Fruit fly (Drosophila melanogaster): Measurements from ENCODE around the gene MED27.
A peak's percentile ranks its signal among the peaks of the same experiment; 100 is the strongest.

MED27 gene

DNA sequence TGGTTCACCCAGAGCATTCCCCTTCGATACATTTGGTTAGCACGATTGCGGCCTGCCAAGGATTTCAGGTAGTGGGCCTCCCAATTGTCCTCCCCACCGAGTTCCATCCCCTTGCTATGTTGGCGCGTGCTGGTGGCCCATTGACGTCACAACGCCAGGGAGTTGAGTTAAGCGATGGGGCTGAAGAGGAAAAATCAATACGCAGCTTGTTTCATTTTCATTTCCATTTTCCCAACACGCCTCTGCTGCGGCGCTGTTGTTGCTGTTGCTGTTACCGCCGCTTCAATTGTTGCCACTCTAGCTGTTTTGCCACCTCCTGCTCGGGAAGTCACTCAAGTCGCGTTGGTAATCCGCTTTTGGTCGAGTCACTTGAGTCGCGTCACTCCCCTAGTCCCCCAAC lies 36.1 kb downstream of the MED27 start:
- TF ChIP-seq usp (GFP tag; optimal IDR thresholded peaks at IDR 0.05) (no peak), CG8478 (optimal IDR thresholded peaks at IDR 0.05) (no peak), psq (optimal IDR thresholded peaks at IDR 0.05) (no peak)

DNA sequence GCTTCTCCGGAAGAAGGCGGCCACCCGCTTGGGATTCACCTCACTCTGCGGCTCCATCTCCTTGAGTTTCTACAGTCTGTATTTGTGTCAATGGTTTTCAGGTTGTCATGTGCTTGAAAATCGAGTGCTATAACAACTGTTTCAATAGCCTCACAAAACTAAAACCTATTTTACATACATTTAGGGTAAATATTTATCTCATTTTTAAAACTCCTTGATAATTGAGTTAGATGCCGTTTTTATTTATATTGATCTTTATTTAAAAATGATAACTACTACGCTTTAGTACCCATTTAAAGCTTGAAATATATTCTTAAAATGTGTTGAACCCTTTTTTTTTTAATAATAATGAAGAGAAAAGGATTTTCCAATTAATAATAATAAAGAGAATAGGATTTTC lies 38.2 kb downstream of the MED27 start, which contains the start of gene CG2104:
Gene CG2104 (minus strand): TSS at position 101 of the 400 bp plus-strand sequence.
- TF ChIP-seq Dll (optimal IDR thresholded peaks at IDR 0.05) (no peak), EcR (GFP tag; optimal IDR thresholded peaks at IDR 0.05) (no peak), CG8478 (optimal IDR thresholded peaks at IDR 0.05) (no peak)

DNA sequence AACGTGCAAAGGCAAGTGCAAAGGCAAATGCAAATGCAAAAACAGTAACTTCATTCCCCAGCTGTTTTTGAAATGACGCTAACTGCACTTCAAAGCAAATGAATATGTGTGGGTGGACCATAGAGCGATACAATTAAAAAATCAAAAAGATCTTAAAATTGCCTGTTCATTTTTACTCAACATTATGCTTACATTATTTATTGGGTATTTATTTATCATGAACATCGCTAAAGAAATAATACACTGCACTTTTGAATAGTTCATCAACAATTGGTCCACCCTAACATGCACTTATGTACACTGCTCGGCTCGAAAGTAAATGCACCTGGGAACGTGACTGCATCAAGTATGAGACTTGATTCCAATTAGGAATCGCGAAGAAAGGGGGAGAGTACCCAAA lies 39.5 kb downstream of the MED27 start:
- TF ChIP-seq psq (optimal IDR thresholded peaks at IDR 0.05) (no peak), EcR (GFP tag; optimal IDR thresholded peaks at IDR 0.05) (no peak), Dll (optimal IDR thresholded peaks at IDR 0.05) (no peak), pan (optimal IDR thresholded peaks at IDR 0.05) (no peak), CG8478 (optimal IDR thresholded peaks at IDR 0.05) (no peak), usp (GFP tag; optimal IDR thresholded peaks at IDR 0.05) (no peak)

DNA sequence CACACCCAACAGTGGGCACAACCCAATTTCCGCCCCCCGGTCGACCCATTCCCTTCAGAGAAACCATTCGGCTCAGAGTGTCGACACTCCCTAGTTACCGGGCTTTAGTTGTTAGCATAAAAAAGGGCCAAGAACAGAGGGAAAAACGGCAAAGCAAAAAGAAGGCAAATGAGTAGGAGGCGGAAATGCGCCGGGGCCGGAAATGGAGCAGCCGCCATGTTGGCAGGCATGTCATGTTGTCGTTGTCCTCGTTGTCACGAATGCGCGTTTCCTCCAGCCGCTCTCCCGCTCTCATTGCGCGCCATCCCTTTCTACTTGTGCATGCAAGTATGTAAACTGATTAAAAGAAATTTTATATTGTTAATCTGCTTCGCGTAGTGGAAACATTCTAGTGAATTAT lies 41.4 kb downstream of the MED27 start:
- TF ChIP-seq usp (GFP tag; optimal IDR thresholded peaks at IDR 0.05) (no peak), EcR (GFP tag; optimal IDR thresholded peaks at IDR 0.05) (no peak)

DNA sequence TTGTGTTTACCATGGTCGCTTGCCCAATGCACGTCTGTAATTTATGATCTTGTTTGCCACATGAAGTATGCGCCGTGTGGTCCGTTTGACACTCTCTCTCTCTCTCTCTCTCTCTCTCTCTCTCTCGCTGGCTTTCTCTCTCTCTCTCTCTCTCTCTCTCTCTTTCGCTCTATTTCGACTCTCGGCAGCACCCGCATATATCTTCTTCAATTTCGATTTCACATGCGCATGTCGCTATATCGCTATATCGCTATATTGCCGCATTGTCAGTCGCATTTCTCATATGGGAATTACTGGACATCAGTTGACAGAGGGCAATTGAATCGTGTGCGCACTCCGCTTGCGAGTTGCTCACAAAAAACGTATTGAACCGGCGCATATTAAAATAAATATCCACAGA lies 46.2 kb downstream of the MED27 start:
- TF ChIP-seq Dll (optimal IDR thresholded peaks at IDR 0.05) (peak; percentile 74), usp (GFP tag; optimal IDR thresholded peaks at IDR 0.05) (no peak), pan (optimal IDR thresholded peaks at IDR 0.05) (no peak), CG8478 (optimal IDR thresholded peaks at IDR 0.05) (no peak), psq (optimal IDR thresholded peaks at IDR 0.05) (no peak), EcR (GFP tag; optimal IDR thresholded peaks at IDR 0.05) (no peak)

DNA sequence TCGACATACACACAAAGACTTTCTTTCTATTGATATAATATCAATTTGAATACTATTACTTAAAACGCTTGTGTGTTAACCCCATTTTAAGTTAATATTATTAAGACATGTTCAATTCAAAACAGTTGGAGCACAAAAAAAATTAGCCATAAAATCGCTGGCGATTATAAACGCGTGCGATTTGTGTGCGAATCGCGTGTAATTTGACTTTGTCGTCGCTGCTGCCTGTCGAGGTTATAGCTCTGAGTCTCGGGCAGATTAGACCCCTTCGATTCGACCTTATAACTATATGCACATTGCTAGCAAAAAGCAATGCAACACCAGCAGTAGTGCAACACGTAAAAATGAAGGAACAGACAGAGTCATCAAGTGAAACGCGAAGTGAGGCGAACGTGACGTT lies 50.0 kb downstream of the MED27 start:
- TF ChIP-seq CG8478 (optimal IDR thresholded peaks at IDR 0.05) (no peak), Dll (optimal IDR thresholded peaks at IDR 0.05) (no peak), pan (optimal IDR thresholded peaks at IDR 0.05) (no peak), psq (optimal IDR thresholded peaks at IDR 0.05) (no peak), usp (GFP tag; optimal IDR thresholded peaks at IDR 0.05) (no peak), EcR (GFP tag; optimal IDR thresholded peaks at IDR 0.05) (no peak)

DNA sequence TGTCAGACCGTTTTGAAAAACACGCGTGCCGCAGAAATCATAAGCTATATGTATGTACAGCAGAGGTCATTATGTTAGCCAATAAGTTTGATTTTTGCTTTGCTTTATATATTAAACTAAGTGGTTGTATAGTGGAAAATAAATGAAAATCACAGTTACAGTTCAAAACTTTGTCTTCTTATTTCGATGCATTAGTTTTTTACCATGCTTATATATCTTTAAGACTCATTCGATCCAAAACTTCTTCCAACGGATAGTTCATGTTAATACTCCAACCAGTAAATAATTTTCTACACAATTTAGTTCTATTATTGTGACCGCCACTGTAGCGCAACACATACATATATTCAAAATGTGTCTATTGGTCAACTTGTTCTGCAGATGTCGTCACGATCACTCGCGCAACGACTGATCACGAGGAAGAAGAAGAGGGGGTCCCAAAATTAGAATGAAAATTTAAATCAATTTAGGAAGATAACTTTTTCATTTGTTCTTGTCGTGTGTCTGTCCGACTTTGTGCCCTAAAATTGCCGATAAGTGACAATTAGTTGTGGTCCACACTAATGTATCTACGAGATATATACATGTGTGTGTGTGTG lies 50.6 kb downstream of the MED27 start:
- no peak for TF ChIP-seq pan (optimal IDR thresholded peaks at IDR 0.05)
- TF ChIP-seq psq (optimal IDR thresholded peaks at IDR 0.05) = no peak
- no peak for TF ChIP-seq usp (GFP tag; optimal IDR thresholded peaks at IDR 0.05)
- no peak for TF ChIP-seq EcR (GFP tag; optimal IDR thresholded peaks at IDR 0.05)
- TF ChIP-seq Dll (optimal IDR thresholded peaks at IDR 0.05) = no peak
- TF ChIP-seq CG8478 (optimal IDR thresholded peaks at IDR 0.05) = no peak
